Fruit fly (Drosophila melanogaster): ENCODE results near the gene CG6576.

CG6576 gene

dm6 chr3L:8721145-8721544, 34.6 kb upstream of the CG6576 start, which contains the start of the genes CG32022 and CG6511 (continued):
- peak; percentile 97 for TF ChIP-seq CG4424 (GFP tag; optimal IDR thresholded peaks at IDR 0.05)
- TF ChIP-seq HHEX (GFP tag; optimal IDR thresholded peaks at IDR 0.05) = peak; percentile 96
- peak; percentile 90; the same call in 2 of the 3 replicates for TF ChIP-seq CG3726 (GFP tag; IDR thresholded peaks at IDR 0.05)
- TF ChIP-seq Bgb (GFP tag; IDR thresholded peaks at IDR 0.05; ENCODE audit: partially characterized antibody) = no peak
- peak; percentile 91 for TF ChIP-seq Hand (GFP tag; optimal IDR thresholded peaks at IDR 0.05)
- TF ChIP-seq CG33557 (GFP tag; optimal IDR thresholded peaks at IDR 0.05) = peak; percentile 96
- TF ChIP-seq lilli (GFP tag; optimal IDR thresholded peaks at IDR 0.05) = peak; percentile 99
- TF ChIP-seq CG11696 (GFP tag; IDR thresholded peaks at IDR 0.05) = peak; percentile 86
- peak; percentile 90 for TF ChIP-seq stc (GFP tag; IDR thresholded peaks at IDR 0.05)
- peak; percentile 89 for TF ChIP-seq ap (GFP tag; IDR thresholded peaks at IDR 0.05)
- TF ChIP-seq CG18599 (GFP tag; optimal IDR thresholded peaks at IDR 0.05) = peak; percentile 97
- TF ChIP-seq Hr3 (GFP tag; optimal IDR thresholded peaks at IDR 0.05) = peak; percentile 99
- TF ChIP-seq dm (GFP tag; optimal IDR thresholded peaks at IDR 0.05) = peak; percentile 91
- TF ChIP-seq Fer3 (tag; optimal IDR thresholded peaks at IDR 0.05) = peak; percentile 96
- peak; percentile 75 for TF ChIP-seq corto (GFP tag; optimal IDR thresholded peaks at IDR 0.05)
- peak; percentile 95 to 97 for TF ChIP-seq crp (GFP tag; optimal IDR thresholded peaks at IDR 0.05)
- TF ChIP-seq CG13775 (GFP tag; optimal IDR thresholded peaks at IDR 0.05) = peak; percentile 98
- peak; percentile 97 for TF ChIP-seq CG6272 (GFP tag; IDR thresholded peaks at IDR 0.05)
- TF ChIP-seq PHDP (tag; optimal IDR thresholded peaks at IDR 0.05) = peak; percentile 96
- TF ChIP-seq cato (GFP tag; optimal IDR thresholded peaks at IDR 0.05; ENCODE audit: borderline replicate concordance) = peak; percentile 97
- TF ChIP-seq toy (GFP tag; IDR thresholded peaks at IDR 0.05) = peak; percentile 90
- TF ChIP-seq zf30C (GFP tag; optimal IDR thresholded peaks at IDR 0.05) = peak; percentile 69
- TF ChIP-seq Pdp1 (GFP tag; optimal IDR thresholded peaks at IDR 0.05) = peak; percentile 95 to 98
- peak; percentile 96 for TF ChIP-seq CG7372 (GFP tag; IDR thresholded peaks at IDR 0.05)
- TF ChIP-seq chm (GFP tag; IDR thresholded peaks at IDR 0.05) = peak; percentile 81
- TF ChIP-seq CG31224 (GFP tag; IDR thresholded peaks at IDR 0.05) = peak; percentile 93
- peak; percentile 98 for TF ChIP-seq HmgZ (tag; optimal IDR thresholded peaks at IDR 0.05)
- peak; percentile 90 for TF ChIP-seq dimm (GFP tag; IDR thresholded peaks at IDR 0.05)
- peak; percentile 96 for TF ChIP-seq CG12744 (GFP tag; optimal IDR thresholded peaks at IDR 0.05)
- TF ChIP-seq sima (GFP tag; optimal IDR thresholded peaks at IDR 0.05) = peak; percentile 90
- TF ChIP-seq Gsc (GFP tag; IDR thresholded peaks at IDR 0.05) = peak; percentile 88
- peak; percentile 88 for TF ChIP-seq sens-2 (GFP tag; IDR thresholded peaks at IDR 0.05)
- peak; percentile 86 for TF ChIP-seq Lhr (GFP tag; optimal IDR thresholded peaks at IDR 0.05)
- TF ChIP-seq prd (optimal IDR thresholded peaks at IDR 0.05) = no peak
- peak; percentile 98 for TF ChIP-seq prd (GFP tag; IDR thresholded peaks at IDR 0.05)
- TF ChIP-seq fd3F (GFP tag; optimal IDR thresholded peaks at IDR 0.05) = peak; percentile 96
- peak; percentile 98 for TF ChIP-seq pum (GFP tag; optimal IDR thresholded peaks at IDR 0.05)
- TF ChIP-seq bab2 (GFP tag; optimal IDR thresholded peaks at IDR 0.05) = peak; percentile 99
- TF ChIP-seq MESR4 (GFP tag; optimal IDR thresholded peaks at IDR 0.05) = peak; percentile 38
- TF ChIP-seq Six4 (GFP tag; optimal IDR thresholded peaks at IDR 0.05) = peak; percentile 92
- peak; percentile 97 for TF ChIP-seq jumu (GFP tag; optimal IDR thresholded peaks at IDR 0.05)
- peak; percentile 93 for TF ChIP-seq emc (GFP tag; optimal IDR thresholded peaks at IDR 0.05)
- peak; percentile 97 for TF ChIP-seq Bteb2 (GFP tag; optimal IDR thresholded peaks at IDR 0.05)
- TF ChIP-seq ham (GFP tag; IDR thresholded peaks at IDR 0.05) = peak; percentile 89
- TF ChIP-seq gcm2 (GFP tag; optimal IDR thresholded peaks at IDR 0.05) = peak; percentile 90
- TF ChIP-seq CG9437 (GFP tag; optimal IDR thresholded peaks at IDR 0.05) = peak; percentile 90
- TF ChIP-seq CG1603 (tag; optimal IDR thresholded peaks at IDR 0.05) = peak; percentile 89
- no peak for TF ChIP-seq CG1832 (GFP tag; optimal IDR thresholded peaks at IDR 0.05)
- peak; percentile 97 for TF ChIP-seq CG9727 (GFP tag; optimal IDR thresholded peaks at IDR 0.05)
- peak; percentile 67; the same call in 1 of the 2 replicates for TF ChIP-seq CG10321 (GFP tag; IDR thresholded peaks at IDR 0.05)
- TF ChIP-seq Spps (tag; optimal IDR thresholded peaks at IDR 0.05) = peak; percentile 81
